Worm (Caenorhabditis elegans): ENCODE measurements around the gene F10G7.5.

ce11 chrII:4693129-4693528, at the start of gene F10G7.5:
- TF ChIP-seq egl-27 (tag; optimal IDR thresholded peaks at IDR 0.05) (no peak), ama-1 (optimal IDR thresholded peaks at IDR 0.05) (no peak), mdt-29 (GFP tag; IDR thresholded peaks at IDR 0.05) (no peak), aly-2 (tag; optimal IDR thresholded peaks at IDR 0.05) (no peak), hmg-1.1 (GFP tag; IDR thresholded peaks at IDR 0.05) (no peak), mdl-1 (tag; optimal IDR thresholded peaks at IDR 0.05) (no peak), hif-1 (tag; optimal IDR thresholded peaks at IDR 0.05) (no peak), lin-38 (GFP tag; IDR thresholded peaks at IDR 0.05) (no peak), skn-1 (tag; optimal IDR thresholded peaks at IDR 0.05) (no peak), unc-130 (GFP tag; optimal IDR thresholded peaks at IDR 0.05) (no peak), nhr-76 (tag; optimal IDR thresholded peaks at IDR 0.05) (no peak)
